Worm (Caenorhabditis elegans) whole organism, early embryonic: ENCODE data around the gene gcp-2.2.

Source experiments
- B0310.2 ChIP-seq: sonication (generic microtip); optimal IDR thresholded peaks from 2 replicates; lab custom pipeline; 2016; ENCODE audit warnings: mild to moderate bottlenecking, missing genetic modification characterization, missing compliant biosample characterization
- F13C5.2 ChIP-seq: sonication (generic microtip); optimal IDR thresholded peaks from 2 replicates; lab custom pipeline; 2017; ENCODE audit warnings: mild to moderate bottlenecking, missing genetic modification characterization, inconsistent platforms, missing compliant biosample characterization
- aly-1 ChIP-seq: sonication (generic microtip); optimal IDR thresholded peaks from 2 replicates; lab custom pipeline; 2016; ENCODE audit warnings: missing genetic modification characterization, missing compliant biosample characterization
- ama-1 ChIP-seq: fragments of 150-350 bp; optimal IDR thresholded peaks from 2 replicates; lab custom pipeline; 2014
- ceh-13 ChIP-seq: fragments of 200-800 bp; sonication (Bioruptor generic); optimal IDR thresholded peaks from 2 replicates; lab custom pipeline; 2018; ENCODE audit warnings: mild to moderate bottlenecking, missing genetic modification characterization, missing compliant biosample characterization
- ceh-36 ChIP-seq: sonication (generic microtip); optimal IDR thresholded peaks from 2 replicates; lab custom pipeline; 2016; ENCODE audit warnings: missing genetic modification characterization, inconsistent platforms, missing compliant biosample characterization
- ets-7 ChIP-seq: sonication (generic microtip); optimal IDR thresholded peaks from 2 replicates; lab custom pipeline; 2016; ENCODE audit warnings: missing genotype, missing genetic modification characterization, missing compliant biosample characterization
- flt-1 ChIP-seq: fragments of 200-800 bp; sonication (Bioruptor generic); IDR thresholded peaks from 2 replicates; pipeline ENCODE4 v1.3.6; 2022; ENCODE audit warnings: missing genetic modification characterization, missing compliant biosample characterization
- hmbx-1 ChIP-seq: sonication (generic microtip); optimal IDR thresholded peaks from 2 replicates; lab custom pipeline; 2016; ENCODE audit warnings: mild to moderate bottlenecking, missing genetic modification characterization, missing compliant biosample characterization
- hmg-4 ChIP-seq: fragments of 200-800 bp; sonication (Bioruptor generic); optimal IDR thresholded peaks from 2 replicates; lab custom pipeline; 2018; ENCODE audit warnings: mild to moderate bottlenecking, missing genetic modification characterization, missing compliant biosample characterization
- hnd-1 ChIP-seq: sonication (generic microtip); optimal IDR thresholded peaks from 2 replicates; lab custom pipeline; 2016; ENCODE audit warnings: missing genetic modification characterization, missing compliant biosample characterization
- pes-1 ChIP-seq: fragments of 200-800 bp; sonication (Bioruptor generic); IDR thresholded peaks from 2 replicates; pipeline ENCODE4 v1.3.6; 2022; ENCODE audit warnings: missing genetic modification reagents, missing genetic modification characterization, missing compliant biosample characterization
- scrt-1 ChIP-seq: fragments of 200-800 bp; sonication (Bioruptor generic); IDR thresholded peaks from 2 replicates; pipeline ENCODE4 v1.3.6; 2022; ENCODE audit warnings: missing genetic modification characterization, missing compliant biosample characterization
- sea-1 ChIP-seq: fragments of 200-800 bp; sonication (Bioruptor generic); conservative IDR thresholded peaks from 2 replicates; pipeline ENCODE4 v1.3.6; 2022; ENCODE audit warnings: missing genetic modification characterization, missing compliant biosample characterization
- tbx-11 ChIP-seq: fragments of 200-800 bp; sonication (Bioruptor generic); IDR thresholded peaks from 2 replicates; pipeline ENCODE4 v1.3.6; 2022; ENCODE audit warnings: missing genetic modification characterization, missing compliant biosample characterization
- tbx-37 ChIP-seq: fragments of 200-800 bp; sonication (Bioruptor generic); conservative IDR thresholded peaks from 2 replicates; pipeline ENCODE4 v1.3.6; 2022; ENCODE audit warnings: missing genetic modification reagents, missing genetic modification characterization, missing compliant biosample characterization
- tra-4 ChIP-seq: sonication (generic microtip); optimal IDR thresholded peaks from 2 replicates; lab custom pipeline; 2017; ENCODE audit warnings: missing genetic modification characterization, missing compliant biosample characterization

gcp-2.2 gene

DNA sequence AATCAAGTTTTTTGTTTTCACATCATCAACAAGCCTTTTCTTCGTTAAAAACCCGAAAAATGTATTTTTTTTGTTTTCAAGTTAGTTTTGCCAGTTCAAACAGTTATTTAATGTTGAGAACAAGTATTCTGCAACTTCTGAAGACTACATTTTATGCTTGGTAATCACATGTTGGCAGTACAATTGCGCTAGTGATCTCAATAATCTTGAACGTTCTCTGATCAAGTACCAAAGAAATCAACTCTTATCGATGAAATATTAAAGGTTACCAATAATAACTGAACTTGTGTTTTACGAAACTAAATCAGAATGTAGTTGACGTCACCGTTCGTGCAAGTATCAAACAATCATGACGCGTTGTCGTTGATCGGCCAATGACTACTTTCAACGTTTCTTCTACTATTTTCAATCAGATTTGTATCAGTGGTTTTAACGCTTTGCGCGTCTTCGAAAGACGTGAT is 3.9 kb upstream of the gcp-2.2 start, which contains the start of gene C35C5.8:
Gene C35C5.8, plus strand, starts transcription at position 51 of the 461 bp plus-strand sequence.
- no peak for TF ChIP-seq hnd-1 (tag; lab: Kevin White, UChicago)

DNA sequence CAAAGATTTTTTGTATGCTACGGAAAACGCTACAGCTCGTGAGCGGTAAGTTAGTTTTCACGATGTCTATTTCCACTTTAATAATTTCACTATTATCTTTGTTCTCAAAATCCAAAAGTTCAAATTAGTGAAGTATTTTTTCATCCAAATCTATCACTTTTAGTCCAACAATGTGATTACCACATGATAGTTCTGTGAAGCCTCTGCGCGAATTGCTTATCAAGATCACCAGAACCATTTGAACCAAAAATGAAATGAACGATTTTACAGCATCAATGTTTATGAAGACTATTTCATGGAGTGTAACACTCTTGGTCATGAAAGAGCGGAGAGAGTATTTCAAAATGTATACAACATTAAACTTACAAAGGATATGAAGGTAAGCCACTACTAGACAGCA is 3.1 kb upstream of the gcp-2.2 start:
- TF ChIP-seq hmbx-1 (no peak), ceh-36 (tag; lab: Kevin White, UChicago) (no peak), tbx-37 (no peak), hmg-4 (GFP tag; lab: Kevin White, UChicago) (no peak), flt-1 (GFP tag; lab: Robert Waterston, UW) (no peak), F13C5.2 (no peak)

DNA sequence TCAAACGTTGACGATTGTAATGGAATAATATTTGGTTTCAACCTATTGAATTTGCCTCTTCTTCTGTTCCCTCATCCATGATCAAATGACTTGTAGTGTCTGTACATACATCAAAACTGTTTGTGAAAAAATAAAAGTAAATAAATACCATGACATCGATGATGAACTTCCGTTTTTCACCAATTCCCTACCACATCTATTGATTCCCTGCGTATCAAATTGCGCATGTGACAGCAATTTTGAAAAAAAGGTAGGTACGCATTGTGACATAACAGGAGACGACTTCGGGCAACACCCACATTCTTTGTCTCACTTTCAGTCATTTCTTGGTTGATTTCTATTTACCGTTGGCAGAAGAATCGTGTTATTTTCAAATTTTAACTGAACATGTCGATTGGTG is 1.1 kb upstream of the gcp-2.2 start, which contains the start of gene C35C5.9:
Gene C35C5.9, plus strand, starts transcription at position 161 of the 400 bp plus-strand sequence.
- no peak for TF ChIP-seq hmbx-1
- TF ChIP-seq scrt-1 = no peak
- no peak for TF ChIP-seq B0310.2 (tag; lab: Kevin White, UChicago)
- no peak for TF ChIP-seq hnd-1 (tag; lab: Kevin White, UChicago)
- no peak for TF ChIP-seq aly-1
- TF ChIP-seq sea-1 (GFP tag; lab: Robert Waterston, UW) = no peak

DNA sequence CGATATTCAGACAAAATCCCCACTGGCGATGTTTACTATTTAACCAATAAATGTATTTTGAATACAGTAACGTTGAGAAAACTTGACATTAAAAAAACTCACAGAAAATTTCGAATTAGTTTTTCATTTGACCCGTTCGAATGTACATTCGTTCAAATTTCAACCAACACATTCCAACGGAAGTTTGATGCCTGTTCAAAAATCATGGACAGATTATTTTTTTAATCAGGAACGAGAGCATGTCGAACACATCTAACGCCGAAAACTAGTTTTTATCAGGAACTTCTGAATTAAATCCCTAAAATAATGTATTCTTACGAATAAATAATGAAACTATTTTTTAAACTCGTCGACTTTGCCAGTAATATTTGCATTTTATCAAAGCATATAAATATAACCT is 4.2 kb downstream of the gcp-2.2 start:
- TF ChIP-seq ama-1 (lab: Kevin White, UChicago) = no peak
- no peak for TF ChIP-seq flt-1 (GFP tag; lab: Robert Waterston, UW)
- no peak for TF ChIP-seq hmbx-1
- no peak for TF ChIP-seq aly-1
- no peak for TF ChIP-seq sea-1 (GFP tag; lab: Robert Waterston, UW)
- TF ChIP-seq pes-1 (GFP tag; lab: Robert Waterston, UW) = no peak
- no peak for TF ChIP-seq hnd-1 (tag; lab: Kevin White, UChicago)
- no peak for TF ChIP-seq ceh-36 (tag; lab: Kevin White, UChicago)
- no peak for TF ChIP-seq B0310.2 (tag; lab: Kevin White, UChicago)
- TF ChIP-seq tra-4 (tag; lab: Kevin White, UChicago) = no peak
- no peak for TF ChIP-seq ets-7 (tag; lab: Kevin White, UChicago)
- no peak for TF ChIP-seq hmg-4 (GFP tag; lab: Kevin White, UChicago)
- TF ChIP-seq scrt-1 = no peak
- TF ChIP-seq tbx-37 = no peak
- no peak for TF ChIP-seq ceh-13 (GFP tag; lab: Kevin White, UChicago)
- no peak for TF ChIP-seq tbx-11
- no peak for TF ChIP-seq F13C5.2

DNA sequence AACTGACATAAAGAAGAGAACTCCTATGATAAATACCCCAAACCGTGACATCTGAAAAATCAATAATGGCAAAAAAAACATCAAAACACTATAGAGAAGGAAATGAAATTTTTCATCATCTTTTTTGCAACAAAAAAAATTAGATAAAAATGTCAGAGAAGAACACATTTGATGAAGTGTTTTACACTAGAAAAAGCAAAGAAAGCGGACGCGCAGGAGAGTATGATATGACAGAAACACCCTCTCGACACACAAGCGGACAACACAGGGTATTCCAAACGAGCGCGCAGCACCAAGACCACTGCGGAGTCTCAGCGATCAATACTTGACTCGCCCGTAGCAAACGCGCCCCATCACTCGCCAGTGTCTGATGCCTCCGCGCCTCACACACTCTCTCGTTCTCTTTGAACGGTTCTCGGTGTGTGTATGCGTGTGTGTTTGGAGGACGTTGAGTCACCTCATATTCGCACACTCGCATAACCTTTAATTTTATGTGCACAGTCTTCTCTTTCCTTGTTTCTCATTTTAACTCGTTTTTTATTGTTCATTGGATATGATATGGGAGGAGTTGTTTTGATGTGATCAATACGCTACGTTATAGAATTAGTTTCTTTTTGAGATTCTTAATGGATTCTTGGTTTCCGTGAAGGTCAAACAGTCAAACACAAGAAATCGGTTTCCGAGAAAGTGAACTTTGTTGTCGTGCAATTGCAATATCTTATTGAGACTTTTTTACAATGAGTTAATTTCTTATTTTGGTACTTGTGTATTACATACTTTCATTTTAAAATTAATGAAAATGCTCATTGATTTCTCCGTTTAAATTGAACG is 9.1 kb downstream of the gcp-2.2 start, which contains the start of gene selt-1.1:
Gene selt-1.1, minus strand, starts transcription at position 51 of the 831 bp plus-strand sequence.
- TF ChIP-seq sea-1 (GFP tag; lab: Robert Waterston, UW) (0 out of 2 replicates have a peak, but pooled peaks have one; percentile 52), hmg-4 (GFP tag; lab: Kevin White, UChicago) (peak; percentile 76), B0310.2 (tag; lab: Kevin White, UChicago) (no peak), tra-4 (tag; lab: Kevin White, UChicago) (no peak), F13C5.2 (peak; percentile 21), aly-1 (peak; percentile 37), ceh-36 (tag; lab: Kevin White, UChicago) (no peak)

DNA sequence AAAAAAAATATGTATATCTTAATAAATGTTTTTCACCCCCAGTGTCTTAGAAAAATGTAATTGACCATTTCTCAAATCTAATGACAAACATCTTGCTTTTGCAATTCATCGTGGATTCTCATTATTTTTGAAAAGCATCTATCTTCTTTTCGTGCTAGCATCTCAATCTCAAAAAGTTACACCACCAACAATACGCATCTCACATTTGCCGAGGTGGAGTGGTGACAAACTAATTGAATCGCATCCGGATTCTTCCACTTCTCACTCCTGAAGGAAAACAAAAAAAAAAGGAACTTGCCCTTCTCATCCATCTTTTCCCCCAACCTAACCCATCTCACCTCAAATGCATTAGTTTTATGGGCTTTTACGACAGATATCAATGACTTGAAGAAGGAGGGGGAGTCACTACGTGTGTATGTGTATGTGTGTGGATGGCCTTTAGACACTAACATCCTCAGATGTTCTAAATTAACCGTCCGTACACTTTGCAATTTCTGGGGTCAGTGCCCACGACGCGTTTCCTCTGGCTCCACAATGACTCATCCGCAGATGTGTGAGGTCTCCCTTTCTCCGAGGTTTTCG is 10.0 kb downstream of the gcp-2.2 start:
- TF ChIP-seq tra-4 (tag; lab: Kevin White, UChicago) (no peak), scrt-1 (no peak), ceh-36 (tag; lab: Kevin White, UChicago) (no peak), ets-7 (tag; lab: Kevin White, UChicago) (no peak), hnd-1 (tag; lab: Kevin White, UChicago) (no peak), sea-1 (GFP tag; lab: Robert Waterston, UW) (no peak), ama-1 (lab: Kevin White, UChicago) (no peak), hmbx-1 (no peak), B0310.2 (tag; lab: Kevin White, UChicago) (no peak), F13C5.2 (no peak), ceh-13 (GFP tag; lab: Kevin White, UChicago) (no peak), tbx-11 (no peak)

DNA sequence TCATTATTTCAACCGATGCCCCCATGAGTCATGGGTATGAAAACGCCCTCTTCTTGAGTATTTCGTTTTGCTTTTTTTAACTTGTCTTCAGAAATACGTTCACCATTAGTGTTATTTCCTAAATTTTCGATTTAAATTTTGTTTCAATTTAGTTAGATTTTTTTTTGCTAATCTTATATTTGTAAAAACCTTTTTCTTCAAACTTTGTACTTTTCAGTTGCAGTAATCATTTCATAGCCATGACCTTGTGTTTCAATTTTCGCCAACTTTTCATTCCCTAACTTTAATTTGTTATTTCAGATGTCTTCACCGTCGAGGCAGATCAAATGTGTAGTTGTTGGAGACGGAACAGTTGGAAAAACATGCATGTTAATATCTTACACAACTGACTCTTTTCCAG is 10.8 kb downstream of the gcp-2.2 start, which contains the start of gene mig-2:
Gene mig-2, plus strand, starts transcription at position 301 of the 400 bp plus-strand sequence.
- no peak for TF ChIP-seq ets-7 (tag; lab: Kevin White, UChicago)
- no peak for TF ChIP-seq tbx-37
- no peak for TF ChIP-seq flt-1 (GFP tag; lab: Robert Waterston, UW)
- TF ChIP-seq hmg-4 (GFP tag; lab: Kevin White, UChicago) = no peak
- no peak for TF ChIP-seq tbx-11
- no peak for TF ChIP-seq pes-1 (GFP tag; lab: Robert Waterston, UW)
- no peak for TF ChIP-seq hmbx-1
- TF ChIP-seq ceh-36 (tag; lab: Kevin White, UChicago) = no peak
- no peak for TF ChIP-seq scrt-1
- no peak for TF ChIP-seq hnd-1 (tag; lab: Kevin White, UChicago)
- no peak for TF ChIP-seq ama-1 (lab: Kevin White, UChicago)
- TF ChIP-seq sea-1 (GFP tag; lab: Robert Waterston, UW) = no peak
- TF ChIP-seq ceh-13 (GFP tag; lab: Kevin White, UChicago) = no peak
